Fruit fly (Drosophila melanogaster): ENCODE results near the gene Alp1.

dm6 chr3L:21441216-21441813 lies 3.3 kb downstream of the Alp1 start, which contains the start of gene CG5664:
- no peak for TF ChIP-seq fru (optimal IDR thresholded peaks at IDR 0.05)
- TF ChIP-seq CG31441 (GFP tag; IDR thresholded peaks at IDR 0.05) = no peak
- no peak for TF ChIP-seq ERR (GFP tag; optimal IDR thresholded peaks at IDR 0.05)
- TF ChIP-seq gem (tag; optimal IDR thresholded peaks at IDR 0.05) = no peak
- TF ChIP-seq Rfx (GFP tag; IDR thresholded peaks at IDR 0.05) = no peak
- no peak for TF ChIP-seq CG12299 (tag; optimal IDR thresholded peaks at IDR 0.05)
- no peak for TF ChIP-seq fd96Cb (tag; optimal IDR thresholded peaks at IDR 0.05)
- TF ChIP-seq eve (GFP tag; optimal IDR thresholded peaks at IDR 0.05) = no peak
- TF ChIP-seq Awh (GFP tag; IDR thresholded peaks at IDR 0.05) = no peak
- TF ChIP-seq Lpt (GFP tag; optimal IDR thresholded peaks at IDR 0.05) = no peak
- TF ChIP-seq sqz (GFP tag; optimal IDR thresholded peaks at IDR 0.05) = no peak
- no peak for TF ChIP-seq CG6765 (GFP tag; optimal IDR thresholded peaks at IDR 0.05)
- no peak for TF ChIP-seq slou (GFP tag; optimal IDR thresholded peaks at IDR 0.05)
- TF ChIP-seq odd (GFP tag; optimal IDR thresholded peaks at IDR 0.05) = no peak

Measured in whole organism, embryonic.